Fruit fly (Drosophila melanogaster): ENCODE results near the gene trbd.

DNA sequence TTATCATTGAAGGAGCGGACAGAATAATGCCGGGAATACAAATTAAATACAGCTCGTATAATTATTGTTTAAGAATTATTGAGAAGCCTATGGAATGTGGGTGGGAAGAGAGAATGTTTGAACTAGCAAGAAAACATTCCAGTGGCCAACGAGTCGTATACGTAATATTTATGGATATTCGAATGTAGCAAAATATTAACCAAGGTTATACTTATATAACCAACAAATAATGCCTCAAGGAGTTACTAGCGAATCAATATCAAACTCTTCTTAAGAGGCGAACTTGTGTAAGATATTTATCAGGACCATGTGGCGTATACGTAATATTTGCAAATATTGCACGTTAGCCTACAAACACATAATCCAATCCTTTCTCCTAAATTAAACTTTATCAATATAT lies 45.4 kb downstream of the trbd start:
- TF ChIP-seq lola (GFP tag; optimal IDR thresholded peaks at IDR 0.05) (no peak), fru (GFP tag; optimal IDR thresholded peaks at IDR 0.05) (no peak), Hnf4 (GFP tag; optimal IDR thresholded peaks at IDR 0.05) (no peak), jim (GFP tag; optimal IDR thresholded peaks at IDR 0.05) (no peak), Jra (GFP tag; optimal IDR thresholded peaks at IDR 0.05) (no peak), psq (GFP tag; optimal IDR thresholded peaks at IDR 0.05) (no peak), sv (GFP tag; optimal IDR thresholded peaks at IDR 0.05) (no peak), Mio (GFP tag; optimal IDR thresholded peaks at IDR 0.05) (no peak), Myc (optimal IDR thresholded peaks at IDR 0.05) (no peak), tai (GFP tag; optimal IDR thresholded peaks at IDR 0.05) (no peak), Vsx2 (GFP tag; optimal IDR thresholded peaks at IDR 0.05; ENCODE audit: partially characterized antibody) (no peak)

Measured in whole organism, wandering third instar larva.